Fruit fly (Drosophila melanogaster) S2 (cell line): ENCODE data around the gene TrissinR.

Experiments
- CG8478 ChIP-seq: fragments of >200 bp; optimal IDR thresholded peaks from 2 replicates; lab custom pipeline; 2018
- CTCF ChIP-seq, 2 experiments: fragments of >200 bp; optimal IDR thresholded peaks; 2 replicates each; lab custom pipeline; 2018

The TrissinR gene

dm6 chr2L:5804077-5804476 is 19.7 kb upstream of the TrissinR start:
- TF ChIP-seq CG8478 (lab: Kevin White, UChicago), result no peak

DNA sequence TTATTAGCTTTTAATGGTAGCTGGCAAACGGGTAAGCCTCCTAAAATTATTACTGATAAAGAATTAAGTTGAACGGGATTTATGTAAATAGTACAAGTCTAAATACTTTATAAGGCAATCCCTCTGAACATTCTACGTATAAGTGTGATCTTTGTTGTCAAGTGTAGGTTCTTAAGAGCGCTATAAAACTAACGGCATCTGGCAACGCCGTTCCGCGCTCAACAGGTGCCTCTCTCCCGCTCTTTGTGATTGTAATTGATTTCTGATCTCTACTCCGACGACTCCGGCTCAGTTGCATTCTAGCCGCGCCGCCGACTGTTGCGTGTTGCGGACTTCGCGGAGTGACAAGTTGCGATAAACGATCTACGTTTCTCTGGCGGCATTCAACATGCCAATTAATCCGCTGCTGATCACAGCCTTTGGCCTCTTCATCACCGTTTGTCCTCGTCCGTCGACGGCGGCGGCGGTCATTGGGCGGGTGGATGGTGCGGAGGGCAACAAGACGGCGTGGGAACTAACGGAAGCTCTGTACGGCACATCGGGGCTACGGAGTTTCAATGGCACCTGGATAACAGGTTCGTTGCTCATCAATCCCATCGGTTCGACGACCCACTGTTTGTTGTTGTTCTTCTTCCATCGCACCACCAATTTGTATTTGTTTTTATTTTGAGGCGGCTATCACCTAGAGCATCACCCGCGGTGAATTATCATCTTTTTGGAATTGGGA is 18.6 kb upstream of the TrissinR start, which contains the start of gene CG11034:
TSS of gene CG11034 (plus strand) at position 305 of the 727 bp plus-strand sequence.
- no peak for TF ChIP-seq CG8478 (lab: Kevin White, UChicago)
- no peak for TF ChIP-seq CTCF (optimal IDR thresholded peaks at IDR 0.05; lab: Kevin White, UChicago)

dm6 chr2L:5811274-5811673 is 12.5 kb upstream of the TrissinR start, which contains the start of gene CG43307:
Gene CG43307, plus strand, starts transcription at chr2L:5811574.
- TF ChIP-seq CG8478 (lab: Kevin White, UChicago) (no peak), CTCF (optimal IDR thresholded peaks at IDR 0.05; lab: Kevin White, UChicago) (no peak)

- TF ChIP-seq CG8478 (lab: Kevin White, UChicago), result no peak
These were observed 5.5 kb upstream of the TrissinR start, which contains the start of gene COX6CL for dm6 chr2L:5818343-5818742. Gene COX6CL, minus strand, starts transcription at chr2L:5818443.

DNA sequence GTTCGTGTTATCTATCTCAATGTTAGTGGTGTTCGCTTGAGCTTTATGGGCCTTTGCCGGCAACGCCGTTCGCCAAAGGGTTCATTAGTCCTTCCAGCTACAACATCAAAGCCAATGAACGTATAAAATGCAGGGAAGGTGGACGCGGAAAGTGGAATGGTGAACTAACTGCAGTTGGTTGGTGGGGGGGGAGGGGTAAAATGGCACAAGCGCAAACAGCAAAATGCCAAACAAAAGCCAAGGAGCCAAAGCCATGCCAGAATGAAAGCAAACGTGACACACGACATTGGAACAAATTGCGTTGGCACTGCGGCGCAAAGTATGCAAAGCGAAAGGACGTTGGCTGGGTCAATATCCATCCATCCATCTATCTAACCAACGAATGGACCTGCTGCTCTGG is 2.9 kb upstream of the TrissinR start:
- TF ChIP-seq CTCF (optimal IDR thresholded peaks at IDR 0.05; lab: Kevin White, UChicago), result no peak
- TF ChIP-seq CG8478 (lab: Kevin White, UChicago), result no peak

DNA sequence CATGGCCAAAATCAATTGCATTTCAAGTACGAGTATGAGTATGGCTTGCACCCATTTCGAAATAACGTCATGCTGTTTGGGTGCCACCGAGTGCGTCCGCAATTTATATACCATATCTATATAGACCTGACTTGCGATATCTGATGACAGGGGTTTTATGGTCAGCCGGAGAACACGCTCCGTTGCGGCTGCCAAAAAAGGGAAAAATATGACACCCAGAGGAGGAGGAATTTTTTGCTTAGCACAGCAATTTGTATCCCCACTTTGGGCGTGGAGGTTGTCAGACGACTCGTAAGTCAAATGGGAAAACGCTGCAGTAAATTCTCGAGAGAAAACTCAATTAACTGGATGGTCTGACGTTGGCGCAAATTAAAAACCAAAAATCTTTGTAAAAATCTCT is 33.0 kb downstream of the TrissinR start:
- no peak for TF ChIP-seq CG8478 (lab: Kevin White, UChicago)
- TF ChIP-seq CTCF (optimal IDR thresholded peaks at IDR 0.05; lab: Kevin White, UChicago), result no peak

dm6 chr2L:5866791-5867190 is 43.0 kb downstream of the TrissinR start:
- TF ChIP-seq CG8478 (lab: Kevin White, UChicago), result no peak
- no peak for TF ChIP-seq CTCF (optimal IDR thresholded peaks at IDR 0.05; lab: Kevin White, UChicago)

DNA sequence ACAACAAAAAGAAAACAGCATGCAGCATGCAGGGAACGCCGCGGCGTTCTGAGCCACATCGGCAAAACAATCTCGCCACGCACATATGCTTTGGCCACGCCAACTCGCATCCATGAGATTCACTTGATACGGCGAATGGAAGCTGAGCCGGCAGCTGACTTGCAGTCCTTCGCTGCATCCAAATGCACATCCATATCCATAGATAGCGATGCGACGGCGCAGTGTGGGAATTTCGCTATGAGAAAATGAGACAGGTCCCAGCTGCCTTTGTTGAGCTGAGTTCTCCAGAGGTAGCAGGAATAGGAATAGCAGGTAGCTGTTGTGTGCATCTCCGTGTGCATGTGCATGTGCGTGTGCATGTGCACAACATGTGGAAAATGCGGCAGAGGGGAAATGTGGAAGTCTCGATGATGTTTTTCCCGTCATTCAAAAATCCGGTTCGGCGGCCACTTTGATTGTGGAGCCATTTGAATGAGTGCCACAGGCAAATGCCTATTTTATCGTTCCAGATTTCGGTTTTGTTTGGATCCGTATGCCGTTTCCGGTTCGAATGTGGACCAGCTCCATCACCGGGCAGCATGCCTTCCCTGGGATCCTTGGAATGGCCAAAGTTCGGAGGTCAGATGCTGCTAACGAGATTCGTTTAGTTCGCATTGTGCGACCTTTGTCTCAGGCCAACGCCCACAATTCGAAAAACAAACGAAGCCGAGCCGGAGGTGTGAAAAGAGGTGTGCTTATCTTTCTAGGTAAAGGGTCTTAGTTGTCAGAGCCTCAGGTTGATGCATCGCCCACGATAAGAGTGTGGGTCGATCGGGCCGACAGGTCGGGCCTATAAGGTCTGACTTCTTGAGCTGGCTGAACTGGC is 47.3 kb downstream of the TrissinR start:
- TF ChIP-seq CTCF (optimal IDR thresholded peaks at IDR 0.05; lab: Kevin White, UChicago), result no peak
- no peak for TF ChIP-seq CG8478 (lab: Kevin White, UChicago)

DNA sequence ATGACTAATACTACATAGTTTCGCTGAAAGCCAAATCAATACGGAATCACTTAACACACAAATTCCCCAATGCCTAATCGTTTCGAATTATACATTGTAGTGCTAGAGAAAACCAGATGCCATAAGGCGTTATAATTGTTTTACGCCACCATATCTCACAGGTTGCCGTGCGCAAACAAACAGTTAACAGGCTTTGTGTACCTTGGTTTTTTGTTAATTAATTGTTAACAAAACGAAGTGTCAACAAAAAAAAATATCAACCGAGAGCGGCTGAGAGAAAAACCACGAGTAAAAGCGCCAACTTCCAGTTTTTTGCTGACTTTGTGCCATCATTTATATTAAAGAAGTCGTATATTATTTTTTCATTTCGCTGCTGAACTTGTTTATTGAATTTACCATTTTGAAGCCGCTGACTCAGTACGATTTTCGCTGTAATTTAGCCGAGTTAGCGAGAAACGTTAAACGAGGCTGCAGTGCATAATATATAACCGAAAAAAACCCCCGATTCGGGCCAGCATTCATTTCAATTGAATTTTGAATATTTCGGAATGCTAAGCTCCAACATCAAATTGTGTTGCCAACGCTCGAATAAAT is 52.8 kb downstream of the TrissinR start:
- TF ChIP-seq CTCF (optimal IDR thresholded peaks at IDR 0.05; lab: Kevin White, UChicago), result no peak
- TF ChIP-seq CG8478 (lab: Kevin White, UChicago), result no peak

- TF ChIP-seq CTCF (optimal IDR thresholded peaks at IDR 0.05; lab: Kevin White, UChicago), result no peak
- TF ChIP-seq CG8478 (lab: Kevin White, UChicago), result no peak
These were observed 55.6 kb downstream of the TrissinR start, which contains the start of gene rau for dm6 chr2L:5879363-5879934. Gene rau, minus strand, starts transcription at chr2L:5879498.

DNA sequence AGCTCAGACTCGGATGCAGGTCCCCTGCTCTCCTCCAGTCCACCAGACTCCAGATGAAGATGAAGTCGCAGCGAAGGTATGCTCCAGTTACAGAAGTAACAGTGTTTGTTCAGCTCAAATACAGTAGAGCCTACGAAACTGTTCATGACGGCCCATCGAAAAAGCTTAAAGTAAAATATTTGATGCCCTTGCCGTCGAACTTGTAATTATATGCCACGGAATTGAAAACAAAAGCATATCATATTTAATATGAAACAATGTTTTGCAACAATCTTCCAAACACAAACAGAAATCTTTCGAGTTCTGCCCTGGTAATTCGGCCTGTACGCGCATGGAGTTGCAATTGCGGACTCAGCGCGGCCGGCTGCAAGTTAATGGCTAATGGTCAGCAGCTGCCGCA is 57.4 kb downstream of the TrissinR start:
- TF ChIP-seq CTCF (optimal IDR thresholded peaks at IDR 0.05; lab: Kevin White, UChicago) (no peak), CG8478 (lab: Kevin White, UChicago) (no peak)

DNA sequence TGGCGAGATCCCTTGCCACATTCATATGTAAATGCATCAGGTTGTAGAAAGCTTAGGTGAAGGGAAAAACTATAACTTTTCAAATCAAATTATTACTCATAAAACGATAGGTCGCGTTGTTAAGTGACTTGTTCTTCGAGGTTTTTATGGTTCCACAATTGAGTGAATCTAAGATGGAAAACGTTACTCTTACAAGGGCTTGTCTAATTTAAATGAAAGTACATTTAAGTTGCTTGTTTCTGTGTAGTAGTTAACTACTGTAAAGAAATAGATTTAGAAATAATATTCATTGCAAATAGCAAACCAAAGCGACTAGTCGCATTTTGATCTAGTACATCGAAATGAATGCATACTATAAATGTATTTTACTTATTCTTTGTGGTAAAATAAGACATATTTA is 59.6 kb downstream of the TrissinR start, which contains the start of gene CG44574:
TSS of gene CG44574 (plus strand) at position 301 of the 400 bp plus-strand sequence.
- TF ChIP-seq CTCF (optimal IDR thresholded peaks at IDR 0.05; lab: Kevin White, UChicago), result no peak
- TF ChIP-seq CG8478 (lab: Kevin White, UChicago), result no peak

- no peak for TF ChIP-seq CG8478 (lab: Kevin White, UChicago)
- no peak for TF ChIP-seq CTCF (optimal IDR thresholded peaks at IDR 0.05; lab: Kevin White, UChicago)
These were observed 60.9 kb downstream of the TrissinR start, which contains the start of the genes Sfp26Ac and CG43185 for dm6 chr2L:5884674-5885073. Gene Sfp26Ac, minus strand, starts transcription at chr2L:5884774. Gene CG43185, plus strand, starts transcription at chr2L:5884888.

DNA sequence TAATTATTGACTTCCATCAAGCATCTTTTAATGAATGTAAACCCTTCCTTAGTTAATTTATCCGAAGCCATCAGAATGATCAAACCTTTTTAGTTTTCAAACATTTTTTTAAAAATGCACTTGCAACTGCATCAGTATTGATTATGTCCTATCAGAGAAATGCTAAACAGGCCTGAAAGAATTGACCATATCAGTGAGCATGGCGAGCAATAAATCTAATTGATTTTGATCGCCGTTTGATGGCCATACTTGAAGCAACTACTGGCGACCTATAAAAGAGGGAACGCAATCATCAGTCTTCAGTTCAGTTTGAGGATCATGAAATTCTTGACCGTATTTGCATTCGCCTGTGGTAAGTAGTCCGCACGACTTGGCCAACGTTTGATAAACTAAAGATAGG is 61.9 kb downstream of the TrissinR start, which contains the start of gene CG9029:
TSS of gene CG9029 (plus strand) at position 301 of the 400 bp plus-strand sequence.
- no peak for TF ChIP-seq CG8478 (lab: Kevin White, UChicago)
- TF ChIP-seq CTCF (optimal IDR thresholded peaks at IDR 0.05; lab: Kevin White, UChicago), result no peak
